Worm (Caenorhabditis elegans) whole organism, L3 larva: ENCODE results near the gene T28D6.3.

ENCODE experiments used
- R02D3.7 ChIP-seq: fragments of 150-350 bp; optimal IDR thresholded peaks from 2 replicates; lab custom pipeline; 2014; ENCODE audit warnings: missing biosample characterization, missing genetic modification characterization
- aly-2 ChIP-seq: fragments of 150-350 bp; optimal IDR thresholded peaks from 2 replicates; lab custom pipeline; 2014; ENCODE audit warnings: missing biosample characterization, missing genetic modification characterization
- ama-1 ChIP-seq: fragments of 150-350 bp; optimal IDR thresholded peaks from 2 replicates; lab custom pipeline; 2018
- ceh-16 ChIP-seq: sonication (generic microtip); optimal IDR thresholded peaks from 2 replicates; lab custom pipeline; 2017; ENCODE audit warnings: missing biosample characterization, missing genetic modification characterization
- ceh-82 ChIP-seq: fragments of 150-350 bp; optimal IDR thresholded peaks from 2 replicates; lab custom pipeline; 2014; ENCODE audit warnings: missing biosample characterization, missing genetic modification characterization
- ceh-9 ChIP-seq: sonication (generic microtip); optimal IDR thresholded peaks from 2 replicates; lab custom pipeline; 2018; ENCODE audit warnings: missing biosample characterization, missing genetic modification characterization
- daf-12 ChIP-seq: fragments of 150-350 bp; optimal IDR thresholded peaks from 2 replicates; lab custom pipeline; 2014; ENCODE audit warnings: missing biosample characterization, missing genetic modification reagents, missing genetic modification characterization
- elt-1 ChIP-seq: fragments of 150-350 bp; optimal IDR thresholded peaks from 2 replicates; lab custom pipeline; 2014; ENCODE audit warnings: missing biosample characterization, missing genetic modification characterization
- elt-2 ChIP-seq: sonication (generic microtip); optimal IDR thresholded peaks from 2 replicates; lab custom pipeline; 2016; ENCODE audit warnings: missing genetic modification reagents, mild to moderate bottlenecking, missing genetic modification characterization, missing compliant biosample characterization
- elt-3 ChIP-seq, 3 experiments: fragments of 150-350 bp in 1 of 3; sonication (generic microtip) in 2 of 3; optimal IDR thresholded peaks; 2 replicates in 2 of 3; 4 replicates in 1 of 3; lab custom pipeline; 2014 to 2017; ENCODE audit warnings: missing biosample characterization in 3 of 3, missing genetic modification characterization in 3 of 3
- fos-1 ChIP-seq: fragments of 150-350 bp; optimal IDR thresholded peaks from 2 replicates; lab custom pipeline; 2014; ENCODE audit warnings: missing biosample characterization, missing genetic modification characterization
- hmg-11 ChIP-seq: sonication (generic microtip); optimal IDR thresholded peaks from 2 replicates; lab custom pipeline; 2016; ENCODE audit warnings: missing genetic modification characterization, missing compliant biosample characterization
- jun-1 ChIP-seq: fragments of 150-350 bp; optimal IDR thresholded peaks from 2 replicates; lab custom pipeline; 2014; ENCODE audit warnings: missing biosample characterization, missing genetic modification reagents, missing genetic modification characterization
- lin-15B ChIP-seq: fragments of 150-350 bp; optimal IDR thresholded peaks from 2 replicates; lab custom pipeline; 2014; ENCODE audit warnings: missing biosample characterization, missing genetic modification characterization
- lin-39 ChIP-seq: fragments of 150-350 bp; optimal IDR thresholded peaks from 2 replicates; lab custom pipeline; 2018; ENCODE audit warnings: missing biosample characterization, missing genetic modification reagents, missing genetic modification characterization
- lsy-12 ChIP-seq: sonication (generic microtip); optimal IDR thresholded peaks from 2 replicates; lab custom pipeline; 2016; ENCODE audit warnings: mild to moderate bottlenecking, missing genetic modification characterization, missing compliant biosample characterization
- mdl-1 ChIP-seq: fragments of 150-350 bp; optimal IDR thresholded peaks from 2 replicates; lab custom pipeline; 2014; ENCODE audit warnings: missing biosample characterization, missing genetic modification characterization
- mml-1 ChIP-seq: fragments of 150-350 bp; sonication (generic microtip); optimal IDR thresholded peaks from 3 replicates; lab custom pipeline; 2014; ENCODE audit warnings: missing biosample characterization, missing genetic modification characterization
- nfya-1 ChIP-seq: sonication (generic microtip); optimal IDR thresholded peaks from 2 replicates; lab custom pipeline; 2017; ENCODE audit warnings: missing genetic modification characterization, mild to moderate bottlenecking, missing compliant biosample characterization, antibody characterized with exemption, moderate library complexity; ENCODE audit not compliant: insufficient read depth
- nhr-11 ChIP-seq: fragments of 150-350 bp; optimal IDR thresholded peaks from 2 replicates; lab custom pipeline; 2014; ENCODE audit warnings: missing biosample characterization, missing genetic modification characterization
- nhr-23 ChIP-seq: fragments of 150-350 bp; optimal IDR thresholded peaks from 2 replicates; lab custom pipeline; 2014; ENCODE audit warnings: missing biosample characterization, missing genetic modification reagents, missing genetic modification characterization
- nhr-28 ChIP-seq: fragments of 150-350 bp; optimal IDR thresholded peaks from 2 replicates; lab custom pipeline; 2014; ENCODE audit warnings: missing biosample characterization, missing genetic modification characterization
- nhr-43 ChIP-seq: sonication (generic microtip); optimal IDR thresholded peaks from 2 replicates; lab custom pipeline; 2016; ENCODE audit warnings: mild to moderate bottlenecking, missing genetic modification characterization, missing compliant biosample characterization; ENCODE audit not compliant: poor library complexity, severe bottlenecking
- nhr-67 ChIP-seq: fragments of 150-350 bp; optimal IDR thresholded peaks from 2 replicates; lab custom pipeline; 2014; ENCODE audit warnings: missing biosample characterization, missing genetic modification characterization
- nhr-77 ChIP-seq: fragments of 150-350 bp; optimal IDR thresholded peaks from 2 replicates; lab custom pipeline; 2014; ENCODE audit warnings: missing biosample characterization, missing genetic modification characterization
- pha-4 ChIP-seq: fragments of 150-350 bp; optimal IDR thresholded peaks from 2 replicates; lab custom pipeline; 2014; ENCODE audit warnings: missing biosample characterization, missing genetic modification reagents, missing genetic modification characterization
- sea-2 ChIP-seq: fragments of 150-350 bp; sonication (generic microtip); optimal IDR thresholded peaks from 4 replicates; lab custom pipeline; 2014; ENCODE audit warnings: missing biosample characterization, missing genetic modification reagents, missing genetic modification characterization
- skn-1 ChIP-seq: fragments of 150-350 bp; optimal IDR thresholded peaks from 2 replicates; lab custom pipeline; 2014; ENCODE audit warnings: missing biosample characterization, missing genetic modification characterization
- snpc-4 ChIP-seq: fragments of 150-350 bp; optimal IDR thresholded peaks from 2 replicates; lab custom pipeline; 2014; ENCODE audit warnings: missing biosample characterization, missing genetic modification characterization
- tbx-2 ChIP-seq: sonication (generic microtip); optimal IDR thresholded peaks from 2 replicates; lab custom pipeline; 2016; ENCODE audit warnings: mild to moderate bottlenecking, missing genetic modification characterization, missing compliant biosample characterization
- unc-39 ChIP-seq: sonication (generic microtip); optimal IDR thresholded peaks from 4 replicates; lab custom pipeline; 2017; ENCODE audit warnings: missing biosample characterization, missing genetic modification characterization
- unc-62 ChIP-seq: fragments of 150-350 bp; sonication (generic microtip); optimal IDR thresholded peaks from 4 replicates; lab custom pipeline; 2014; ENCODE audit warnings: missing biosample characterization, missing genetic modification reagents, missing genetic modification characterization
- zag-1 ChIP-seq: fragments of 150-350 bp; optimal IDR thresholded peaks from 2 replicates; lab custom pipeline; 2014; ENCODE audit warnings: missing biosample characterization, missing genetic modification characterization
- ztf-11 ChIP-seq: fragments of 150-350 bp; optimal IDR thresholded peaks from 2 replicates; lab custom pipeline; 2014; ENCODE audit warnings: missing biosample characterization, missing genetic modification characterization

The T28D6.3 gene

DNA sequence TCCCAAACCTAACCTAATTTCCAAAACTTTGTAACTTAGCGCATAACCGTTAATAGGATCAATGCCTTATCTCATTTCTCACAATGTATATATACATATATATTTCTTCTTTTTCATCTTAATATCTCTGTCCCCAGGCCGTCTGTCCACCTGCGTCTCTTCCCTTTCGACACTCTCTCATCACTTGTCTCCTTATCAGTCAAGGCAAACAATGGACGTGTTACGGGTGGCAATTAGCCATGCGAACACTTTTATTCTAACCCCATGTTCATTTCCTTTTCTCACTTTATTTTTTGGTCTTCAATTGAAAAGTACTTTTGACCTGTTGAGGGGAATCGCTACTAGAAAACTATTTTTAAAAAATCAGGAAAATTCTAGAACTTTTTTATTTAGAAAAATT, 9.1 kb upstream of the T28D6.3 start (continued):
- TF ChIP-seq nhr-11 (no peak), ceh-82 (tag; lab: Kevin White, UChicago) (no peak)
- TF ChIP-seq, all 47 proteins: peak for 6

ce11 chrIII:11358273-11358672, 8.3 kb upstream of the T28D6.3 start:
- no peak for TF ChIP-seq pha-4 (tag; lab: Kevin White, UChicago)

DNA sequence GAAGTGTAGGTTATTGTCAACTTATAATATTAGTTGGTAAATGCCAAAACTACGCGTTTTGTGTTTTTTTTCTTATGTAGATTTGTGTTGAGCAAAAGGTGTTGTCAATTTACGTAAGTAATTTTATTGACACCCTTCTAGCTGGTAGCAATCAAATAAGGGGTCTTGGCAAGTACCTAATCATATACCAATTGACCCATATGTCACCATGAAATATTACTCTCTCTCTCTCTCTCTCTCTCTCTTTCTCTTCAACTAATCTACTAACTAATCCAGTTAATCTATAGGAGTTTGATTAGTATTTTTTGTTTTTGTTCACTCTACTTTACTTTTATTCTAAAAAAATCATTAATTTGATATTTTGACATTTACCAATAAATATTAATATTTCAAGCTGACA, 7.1 kb upstream of the T28D6.3 start:
- TF ChIP-seq nfya-1 (tag; lab: Kevin White, UChicago) = no peak
- TF ChIP-seq daf-12 = no peak
- TF ChIP-seq R02D3.7 (tag; lab: Kevin White, UChicago) = no peak
- no peak for TF ChIP-seq lsy-12
- no peak for TF ChIP-seq aly-2 (tag; lab: Kevin White, UChicago)
- TF ChIP-seq nhr-28 (tag; lab: Kevin White, UChicago) = no peak
- TF ChIP-seq mml-1 (tag; lab: Kevin White, UChicago) = no peak
- TF ChIP-seq nhr-67 (tag; lab: Kevin White, UChicago) = no peak
- no peak for TF ChIP-seq fos-1 (tag; lab: Kevin White, UChicago)

- TF ChIP-seq lin-39 (tag; lab: Kevin White, UChicago) (peak; percentile 4), skn-1 (tag; lab: Kevin White, UChicago) (no peak), ama-1 (no peak)
Measured at ce11 chrIII:11360156-11360555, 6.4 kb upstream of the T28D6.3 start, which contains the start of gene T28D6.4. Gene T28D6.4 (plus strand): TSS chrIII:11360456.

DNA sequence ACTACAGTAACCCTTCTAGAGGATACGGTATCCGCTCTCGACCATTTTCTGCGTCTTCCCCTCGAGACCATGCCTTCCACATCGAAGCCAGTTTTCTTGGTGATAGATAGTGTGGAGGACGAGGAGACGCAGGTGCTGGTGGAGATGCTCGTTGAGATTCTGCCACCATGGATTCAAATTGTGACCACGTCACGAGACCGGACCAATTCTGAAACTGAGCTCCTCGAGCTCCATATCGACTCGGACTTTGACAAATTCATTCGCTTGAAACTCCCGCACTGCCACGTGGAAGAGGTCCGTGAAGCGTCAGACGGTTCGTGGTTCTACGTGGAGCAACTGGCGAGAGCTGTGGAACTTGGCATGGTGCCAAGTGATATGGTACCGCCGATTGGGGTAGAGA, 5.2 kb upstream of the T28D6.3 start:
- TF ChIP-seq ztf-11 (tag; lab: Kevin White, UChicago) (no peak), lin-15B (tag; lab: Kevin White, UChicago) (no peak), unc-62 (no peak), nhr-28 (tag; lab: Kevin White, UChicago) (no peak), nhr-23 (tag; lab: Kevin White, UChicago) (no peak), R02D3.7 (tag; lab: Kevin White, UChicago) (no peak), unc-39 (tag; lab: Kevin White, UChicago) (no peak)

DNA sequence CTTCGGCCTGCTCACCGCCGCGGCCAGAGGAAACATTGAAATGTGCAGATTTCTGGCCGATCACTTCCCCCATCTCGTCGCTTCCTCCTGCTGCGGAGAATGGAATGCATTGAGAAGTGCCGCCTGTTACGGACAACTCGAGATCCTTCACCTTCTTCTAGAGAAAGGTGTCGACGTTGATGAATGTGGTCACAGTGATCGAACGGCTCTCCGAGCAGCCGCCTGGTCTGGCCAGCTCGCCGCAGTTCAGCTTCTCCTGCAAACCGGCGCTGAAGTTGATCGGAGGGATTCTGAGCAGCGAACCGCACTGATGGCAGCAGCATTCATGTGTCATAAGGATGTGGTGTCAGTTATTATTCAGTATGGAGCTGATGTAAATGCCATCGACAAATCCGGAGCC, 3.7 kb upstream of the T28D6.3 start:
- TF ChIP-seq nhr-77 (no peak), unc-39 (tag; lab: Kevin White, UChicago) (no peak)
- TF ChIP-seq, all 47 proteins: peak for 0

ce11 chrIII:11371236-11371635, 4.7 kb downstream of the T28D6.3 start:
- TF ChIP-seq mml-1 (tag; lab: Kevin White, UChicago) (no peak), hmg-11 (peak; percentile 48), zag-1 (tag; lab: Kevin White, UChicago) (no peak), nhr-11 (no peak), snpc-4 (peak; percentile 52), elt-3 (tag; optimal IDR thresholded peaks at IDR 0.05; lab: Kevin White, UChicago) (no peak), lin-15B (tag; lab: Kevin White, UChicago) (peak; percentile 30), tbx-2 (tag; lab: Kevin White, UChicago) (peak; percentile 2), pha-4 (tag; lab: Kevin White, UChicago) (peak; percentile 37), nhr-43 (tag; lab: Kevin White, UChicago) (peak; percentile 63), elt-1 (tag; lab: Kevin White, UChicago) (no peak), lin-39 (tag; lab: Kevin White, UChicago) (peak; percentile 61), aly-2 (tag; lab: Kevin White, UChicago) (no peak), R02D3.7 (tag; lab: Kevin White, UChicago) (no peak), sea-2 (GFP tag; lab: Kevin White, UChicago) (no peak), jun-1 (tag; lab: Kevin White, UChicago) (no peak), skn-1 (tag; lab: Kevin White, UChicago) (peak; percentile 67), ama-1 (no peak), ceh-16 (tag; lab: Kevin White, UChicago) (no peak), elt-2 (tag; lab: Kevin White, UChicago) (peak; percentile 42), nfya-1 (tag; lab: Kevin White, UChicago) (peak; percentile 65), nhr-67 (tag; lab: Kevin White, UChicago) (no peak), ceh-9 (tag; lab: Kevin White, UChicago) (no peak), mdl-1 (tag; lab: Kevin White, UChicago) (no peak), lsy-12 (peak; percentile 69)
- TF ChIP-seq, all 47 proteins: peak for 11
